Worm (Caenorhabditis elegans) whole organism, L1 larva: ENCODE data around the gene M01H9.2.

ENCODE experiments used
- blmp-1 ChIP-seq: fragments of 150-350 bp; optimal IDR thresholded peaks from 2 replicates; lab custom pipeline; 2014; ENCODE audit warnings: missing biosample characterization, missing genetic modification characterization
- ceh-8 ChIP-seq: fragments of 200-800 bp; sonication (Bioruptor generic); optimal IDR thresholded peaks from 2 replicates; lab custom pipeline; 2018; ENCODE audit warnings: mild to moderate bottlenecking, missing genetic modification characterization, moderate library complexity, missing compliant biosample characterization
- hlh-17 ChIP-seq: fragments of 200-800 bp; sonication (Bioruptor generic); optimal IDR thresholded peaks from 2 replicates; lab custom pipeline; 2018; ENCODE audit warnings: missing genetic modification characterization, mild to moderate bottlenecking, missing compliant biosample characterization, moderate library complexity, borderline replicate concordance
- nhr-77 ChIP-seq: fragments of 150-350 bp; optimal IDR thresholded peaks from 2 replicates; lab custom pipeline; 2014; ENCODE audit warnings: missing biosample characterization, missing genetic modification characterization
- unc-130 ChIP-seq: fragments of 150-350 bp; optimal IDR thresholded peaks from 2 replicates; lab custom pipeline; 2017; ENCODE audit warnings: missing biosample characterization, missing genetic modification characterization, inconsistent platforms

ce11 chrIV:4463132-4463531 lies at the start of gene M01H9.2:
- TF ChIP-seq hlh-17 (no peak), ceh-8 (GFP tag; lab: Kevin White, UChicago) (no peak), nhr-77 (no peak), blmp-1 (tag; lab: Kevin White, UChicago) (no peak), unc-130 (no peak)
